Fruit fly (Drosophila melanogaster) whole organism, embryonic: ENCODE measurements around the gene Eato.

Experiments
- ATbp ChIP-seq: fragments of 200-800 bp; sonication (Bioruptor generic); optimal IDR thresholded peaks from 2 replicates; lab custom pipeline; 2017; ENCODE audit warnings: missing biosample characterization, mild to moderate bottlenecking, missing genetic modification characterization, missing genetic modification reagents
- Atf3 ChIP-seq: fragments of 200-800 bp; sonication (Bioruptor generic); optimal IDR thresholded peaks from 3 replicates; lab custom pipeline; 2016; ENCODE audit warnings: missing biosample characterization, missing genetic modification characterization
- Awh ChIP-seq: fragments of 200-800 bp; sonication (Bioruptor generic); IDR thresholded peaks from 2 replicates; pipeline ENCODE4, ENCODE4 v1.3.6; 2022; ENCODE audit warnings: missing biosample characterization, missing genetic modification characterization
- CG12155 ChIP-seq: fragments of 200-800 bp; sonication (Bioruptor generic); optimal IDR thresholded peaks from 3 replicates; lab custom pipeline; 2016; ENCODE audit warnings: missing biosample characterization, missing genetic modification characterization
- CG12744 ChIP-seq: fragments of 200-800 bp; sonication (Bioruptor generic); optimal IDR thresholded peaks from 2 replicates; lab custom pipeline; 2016; ENCODE audit warnings: missing biosample characterization, missing genetic modification characterization
- CG12769 ChIP-seq: fragments of 200-800 bp; sonication (Bioruptor generic); optimal IDR thresholded peaks from 2 replicates; lab custom pipeline; 2019; ENCODE audit warnings: missing biosample characterization, mild to moderate bottlenecking, missing genetic modification characterization, moderate library complexity
- CG13775 ChIP-seq: fragments of 200-800 bp; sonication (Bioruptor generic); optimal IDR thresholded peaks from 3 replicates; lab custom pipeline; 2017; ENCODE audit warnings: missing biosample characterization, mild to moderate bottlenecking, missing genetic modification characterization
- CG13894 ChIP-seq: fragments of 200-800 bp; sonication (Bioruptor generic); optimal IDR thresholded peaks from 3 replicates; lab custom pipeline; 2018; ENCODE audit warnings: missing biosample characterization, mild to moderate bottlenecking, missing genetic modification characterization, moderate library complexity
- CG14050 ChIP-seq: fragments of 200-800 bp; sonication (Bioruptor generic); IDR thresholded peaks from 3 replicates; pipeline ENCODE4 v1.3.6; 2022; ENCODE audit warnings: missing biosample characterization, missing genetic modification characterization
- CG15011 ChIP-seq: fragments of 200-800 bp; sonication (Bioruptor generic); optimal IDR thresholded peaks from 3 replicates; lab custom pipeline; 2018; ENCODE audit warnings: missing biosample characterization, mild to moderate bottlenecking, missing genetic modification characterization
- CG2678 ChIP-seq: fragments of 200-800 bp; sonication (Bioruptor generic); optimal IDR thresholded peaks from 3 replicates; lab custom pipeline; 2019; ENCODE audit warnings: missing biosample characterization, mild to moderate bottlenecking, missing genetic modification characterization, moderate library complexity
- CG2712 ChIP-seq: fragments of 200-800 bp; optimal IDR thresholded peaks from 3 replicates; lab custom pipeline; 2019; ENCODE audit warnings: missing biosample characterization, mild to moderate bottlenecking, missing genetic modification characterization, moderate library complexity
- CG2889 ChIP-seq: fragments of 200-800 bp; sonication (Bioruptor generic); IDR thresholded peaks from 3 replicates; pipeline ENCODE4 v1.3.6; 2022; ENCODE audit warnings: missing biosample characterization, missing genetic modification characterization
- CG3163 ChIP-seq: fragments of 200-800 bp; sonication (Bioruptor generic); optimal IDR thresholded peaks from 3 replicates; lab custom pipeline; 2016; ENCODE audit warnings: missing biosample characterization, missing genetic modification characterization
- CG33213 ChIP-seq: fragments of 200-800 bp; sonication (Bioruptor generic); optimal IDR thresholded peaks from 3 replicates; lab custom pipeline; 2016; ENCODE audit warnings: missing biosample characterization, missing genetic modification characterization
- CG4282 ChIP-seq: fragments of 200-800 bp; sonication (Bioruptor generic); optimal IDR thresholded peaks from 2 replicates; lab custom pipeline; 2016; ENCODE audit warnings: missing biosample characterization, missing genetic modification characterization
- CG4820 ChIP-seq: fragments of 200-800 bp; sonication (Bioruptor generic); optimal IDR thresholded peaks from 3 replicates; lab custom pipeline; 2016; ENCODE audit warnings: missing biosample characterization, missing genetic modification characterization
- CG6791 ChIP-seq: fragments of 200-800 bp; sonication (Bioruptor generic); IDR thresholded peaks from 3 replicates; pipeline ENCODE4 v1.3.6; 2022; ENCODE audit warnings: missing biosample characterization, missing genetic modification characterization; ENCODE audit not compliant: partially characterized antibody
- CG8089 ChIP-seq: fragments of 200-800 bp; sonication (Bioruptor generic); optimal IDR thresholded peaks from 3 replicates; lab custom pipeline; 2016; ENCODE audit warnings: missing biosample characterization, missing genetic modification characterization
- CG8281 ChIP-seq: fragments of 200-800 bp; sonication (Bioruptor generic); optimal IDR thresholded peaks from 2 replicates; lab custom pipeline; 2018; ENCODE audit warnings: missing biosample characterization, mild to moderate bottlenecking, missing genetic modification characterization, moderate library complexity
- D19B ChIP-seq: fragments of 200-800 bp; sonication (Bioruptor generic); optimal IDR thresholded peaks from 2 replicates; lab custom pipeline; 2017; ENCODE audit warnings: missing biosample characterization, mild to moderate bottlenecking, missing genetic modification characterization
- Lhr ChIP-seq: fragments of 200-800 bp; sonication (Bioruptor generic); optimal IDR thresholded peaks from 3 replicates; lab custom pipeline; 2017; ENCODE audit warnings: mild to moderate bottlenecking, missing biosample characterization, missing genetic modification reagents, missing genetic modification characterization
- Meics ChIP-seq: fragments of 200-800 bp; sonication (Bioruptor generic); optimal IDR thresholded peaks from 2 replicates; lab custom pipeline; 2017; ENCODE audit warnings: missing biosample characterization, mild to moderate bottlenecking, missing genetic modification characterization
- Myb ChIP-seq: fragments of 200-800 bp; sonication (Bioruptor generic); optimal IDR thresholded peaks from 2 replicates; lab custom pipeline; 2016; ENCODE audit warnings: missing biosample characterization, missing genetic modification characterization
- NK7.1 ChIP-seq: fragments of 200-800 bp; sonication (Bioruptor generic); optimal IDR thresholded peaks from 3 replicates; lab custom pipeline; 2016; ENCODE audit warnings: missing biosample characterization, missing genetic modification characterization
- Nf-YC ChIP-seq: fragments of 200-800 bp; optimal IDR thresholded peaks from 3 replicates; lab custom pipeline; 2019; ENCODE audit warnings: missing biosample characterization, mild to moderate bottlenecking, missing genetic modification characterization, moderate library complexity
- Oli ChIP-seq: fragments of 200-800 bp; sonication (Bioruptor generic); optimal IDR thresholded peaks from 2 replicates; lab custom pipeline; 2018; ENCODE audit warnings: missing biosample characterization, mild to moderate bottlenecking, missing genetic modification characterization, moderate library complexity
- PHDP ChIP-seq: fragments of 200-800 bp; sonication (Bioruptor generic); optimal IDR thresholded peaks from 3 replicates; lab custom pipeline; 2018; ENCODE audit warnings: missing biosample characterization, mild to moderate bottlenecking, missing genetic modification characterization, moderate library complexity
- Ravus ChIP-seq: fragments of 200-800 bp; sonication (Bioruptor generic); IDR thresholded peaks from 2 replicates; pipeline ENCODE4 v1.3.6; 2022; ENCODE audit warnings: missing biosample characterization, missing genetic modification characterization
- Ssrp ChIP-seq: fragments of 200-800 bp; sonication (Bioruptor generic); optimal IDR thresholded peaks from 2 replicates; lab custom pipeline; 2018; ENCODE audit warnings: missing biosample characterization, mild to moderate bottlenecking, missing genetic modification characterization, moderate library complexity
- bigmax ChIP-seq: fragments of 200-800 bp; sonication (Bioruptor generic); optimal IDR thresholded peaks from 2 replicates; lab custom pipeline; 2018; ENCODE audit warnings: missing biosample characterization, mild to moderate bottlenecking, missing genetic modification characterization
- chm ChIP-seq: fragments of 200-800 bp; sonication (Bioruptor generic); IDR thresholded peaks from 2 replicates; pipeline ENCODE4 v1.3.6; 2022; ENCODE audit warnings: missing biosample characterization, missing genetic modification characterization
- dan ChIP-seq: fragments of 200-800 bp; sonication (Bioruptor generic); IDR thresholded peaks from 2 replicates; pipeline ENCODE4 v1.3.6; 2022; ENCODE audit warnings: missing biosample characterization, missing genetic modification characterization
- dmrt11E ChIP-seq: fragments of 200-800 bp; sonication (Bioruptor generic); optimal IDR thresholded peaks from 3 replicates; lab custom pipeline; 2018; ENCODE audit warnings: missing biosample characterization, mild to moderate bottlenecking, missing genetic modification characterization, moderate library complexity
- esg ChIP-seq: fragments of 200-800 bp; sonication (Bioruptor generic); conservative IDR thresholded peaks from 2 replicates; pipeline ENCODE4 v1.3.6; 2022; ENCODE audit warnings: missing biosample characterization, missing genetic modification characterization
- gt ChIP-seq: fragments of 200-800 bp; sonication (Bioruptor generic); IDR thresholded peaks from 2 replicates; pipeline ENCODE4 v1.3.6; 2022; ENCODE audit warnings: missing biosample characterization, missing genetic modification characterization
- hb ChIP-seq: fragments of 200-800 bp; sonication (Bioruptor generic); IDR thresholded peaks from 3 replicates; pipeline ENCODE4 v1.3.6; 2022; ENCODE audit warnings: missing biosample characterization, missing genetic modification characterization; ENCODE audit not compliant: partially characterized antibody
- jigr1 ChIP-seq: fragments of 200-800 bp; sonication (Bioruptor generic); IDR thresholded peaks from 3 replicates; pipeline ENCODE4 v1.3.6; 2022; ENCODE audit warnings: missing biosample characterization, missing genetic modification characterization
- lov ChIP-seq, 2 experiments: fragments of 200-800 bp in 1 of 2; fragments of >200 bp in 1 of 2; sonication (Bioruptor generic) in 1 of 2; IDR thresholded peaks in 1 of 2; optimal IDR thresholded peaks in 1 of 2; 2 replicates in 1 of 2; 3 replicates in 1 of 2; pipeline versions ENCODE4 v1.3.6 to Lab custom; 2017 to 2022; ENCODE audit warnings: missing biosample characterization in 1 of 2, missing genetic modification characterization in 1 of 2
- mam ChIP-seq: fragments of 200-800 bp; sonication (Bioruptor generic); optimal IDR thresholded peaks from 3 replicates; lab custom pipeline; 2016; ENCODE audit warnings: missing biosample characterization, missing genetic modification characterization
- nerfin-2 ChIP-seq: fragments of 200-800 bp; sonication (Bioruptor generic); IDR thresholded peaks from 2 replicates; pipeline ENCODE4 v1.3.6; 2022; ENCODE audit warnings: missing biosample characterization, missing genetic modification characterization; ENCODE audit not compliant: partially characterized antibody
- pho ChIP-seq: fragments of 200-800 bp; sonication (Bioruptor generic); optimal IDR thresholded peaks from 2 replicates; lab custom pipeline; 2016; ENCODE audit warnings: missing biosample characterization, missing genetic modification characterization
- psq ChIP-seq: fragments of 200-800 bp; sonication (Bioruptor generic); optimal IDR thresholded peaks from 2 replicates; lab custom pipeline; 2017; ENCODE audit warnings: missing biosample characterization, missing genetic modification characterization
- stc ChIP-seq: fragments of 200-800 bp; sonication (Bioruptor generic); IDR thresholded peaks from 2 replicates; pipeline ENCODE4 v1.3.6; 2022; ENCODE audit warnings: missing biosample characterization, missing genetic modification characterization
- ttk ChIP-seq: fragments of 200-800 bp; sonication (Bioruptor generic); IDR thresholded peaks from 2 replicates; pipeline ENCODE4 v2.1.2; 2022; ENCODE audit warnings: missing biosample characterization, missing genetic modification characterization
- tx ChIP-seq: fragments of 200-800 bp; sonication (Bioruptor generic); optimal IDR thresholded peaks from 2 replicates; lab custom pipeline; 2016; ENCODE audit warnings: missing biosample characterization, missing genetic modification characterization
- unpg ChIP-seq: fragments of 200-800 bp; sonication (Bioruptor generic); optimal IDR thresholded peaks from 3 replicates; lab custom pipeline; 2018; ENCODE audit warnings: missing biosample characterization, mild to moderate bottlenecking, missing genetic modification characterization, moderate library complexity
- vfl ChIP-seq: fragments of 200-800 bp; sonication (Bioruptor generic); optimal IDR thresholded peaks from 2 replicates; lab custom pipeline; 2016; ENCODE audit warnings: missing biosample characterization, missing genetic modification characterization
- zfh1 ChIP-seq: fragments of 200-800 bp; sonication (Bioruptor generic); IDR thresholded peaks from 3 replicates; pipeline ENCODE4 v1.3.6; 2022; ENCODE audit warnings: missing biosample characterization, missing genetic modification characterization

Gene Eato

dm6 chr2L:13776928-13777686 is 6.8 kb upstream of the Eato start (continued):
- TF ChIP-seq CG2712 (no peak), Meics (GFP tag; lab: Kevin White, UChicago) (no peak), tx (GFP tag; lab: Kevin White, UChicago) (no peak), pho (GFP tag; lab: Kevin White, UChicago) (no peak), dmrt11E (tag; lab: Kevin White, UChicago) (no peak), PHDP (tag; lab: Kevin White, UChicago) (no peak), CG33213 (GFP tag; lab: Kevin White, UChicago) (no peak), Awh (GFP tag; lab: Robert Waterston, UW) (no peak), unpg (GFP tag; lab: Kevin White, UChicago) (no peak), nerfin-2 (0 out of 2 replicates have a peak, but pooled peaks have one; percentile 28)

dm6 chr2L:13778648-13779047 is 5.2 kb upstream of the Eato start:
- TF ChIP-seq jigr1 (GFP tag; lab: Robert Waterston, UW) = no peak
- TF ChIP-seq CG12744 (GFP tag; lab: Kevin White, UChicago) = no peak
- peak; percentile 50 for TF ChIP-seq esg (GFP tag; lab: Robert Waterston, UW)
- TF ChIP-seq Nf-YC = no peak
- TF ChIP-seq chm = no peak
- TF ChIP-seq CG2889 (GFP tag; lab: Robert Waterston, UW) = no peak
- TF ChIP-seq CG12769 (tag; lab: Kevin White, UChicago) = no peak
- peak; percentile 6 for TF ChIP-seq CG12155
- peak; percentile 51 for TF ChIP-seq zfh1
- TF ChIP-seq Myb (GFP tag; lab: Kevin White, UChicago) = no peak
- peak; percentile 27; the same call in 1 of the 2 replicates for TF ChIP-seq ttk (GFP tag; lab: Robert Waterston, UW)
- peak; percentile 66 for TF ChIP-seq Ssrp (tag; lab: Kevin White, UChicago)
- no peak for TF ChIP-seq vfl (GFP tag; lab: Kevin White, UChicago)
- TF ChIP-seq Lhr (GFP tag; lab: Kevin White, UChicago) = no peak
- TF ChIP-seq lov (optimal IDR thresholded peaks at IDR 0.05; lab: Kevin White, UChicago) = no peak
- no peak for TF ChIP-seq lov (GFP tag; IDR thresholded peaks at IDR 0.05; lab: Robert Waterston, UW)
- TF ChIP-seq hb (GFP tag; lab: Robert Waterston, UW) = no peak
- TF ChIP-seq CG2678 (tag; lab: Kevin White, UChicago) = peak; percentile 76
- no peak for TF ChIP-seq CG4282 (GFP tag; lab: Kevin White, UChicago)
- peak; percentile 9 for TF ChIP-seq D19B (GFP tag; lab: Kevin White, UChicago)
- peak; percentile 63 for TF ChIP-seq stc (GFP tag; lab: Robert Waterston, UW)
- TF ChIP-seq mam (GFP tag; lab: Kevin White, UChicago) = peak; percentile 27
- TF ChIP-seq ATbp = peak; percentile 58
- peak; percentile 69 for TF ChIP-seq CG4820 (GFP tag; lab: Kevin White, UChicago)
- TF ChIP-seq CG14050 (GFP tag; lab: Robert Waterston, UW) = no peak; the same call in 2 of the 3 replicates
- TF ChIP-seq CG15011 (GFP tag; lab: Kevin White, UChicago) = peak; percentile 4
- peak; percentile 17 for TF ChIP-seq Atf3 (GFP tag; lab: Kevin White, UChicago)
- no peak for TF ChIP-seq CG13894 (tag; lab: Kevin White, UChicago)
- peak; percentile 31 for TF ChIP-seq Ravus
- no peak for TF ChIP-seq dan (GFP tag; lab: Robert Waterston, UW)
- TF ChIP-seq CG13775 (GFP tag; lab: Kevin White, UChicago) = peak; percentile 40
- TF ChIP-seq CG3163 (GFP tag; lab: Kevin White, UChicago) = no peak
- TF ChIP-seq psq = no peak
- TF ChIP-seq gt (GFP tag; lab: Robert Waterston, UW) = no peak
- no peak for TF ChIP-seq CG6791 (GFP tag; lab: Robert Waterston, UW)
- no peak for TF ChIP-seq NK7.1 (GFP tag; lab: Kevin White, UChicago)
- peak; percentile 82 for TF ChIP-seq Oli (tag; lab: Kevin White, UChicago)
- no peak for TF ChIP-seq bigmax
- TF ChIP-seq CG8281 (tag; lab: Kevin White, UChicago) = no peak
- no peak for TF ChIP-seq CG8089 (GFP tag; lab: Kevin White, UChicago)
